Worm (Caenorhabditis elegans) whole organism, young adult: ENCODE results near the gene H19J13.2.

ENCODE experiments used
- sea-2 ChIP-seq: fragments of 200-800 bp; sonication (Bioruptor generic); IDR thresholded peaks from 2 replicates; pipeline ENCODE4 v1.3.6; 2022; ENCODE audit warnings: missing genetic modification characterization, missing compliant biosample characterization
- unc-62 ChIP-seq: fragments of 150-350 bp; optimal IDR thresholded peaks from 2 replicates; lab custom pipeline; 2014; ENCODE audit warnings: missing biosample characterization, missing genetic modification reagents, missing genetic modification characterization

ce11 chrX:12290539-12290938 is 16.8 kb upstream of the H19J13.2 start, which contains the start of gene C04B4.4:
- no peak for TF ChIP-seq unc-62
- no peak for TF ChIP-seq sea-2 (GFP tag; lab: Robert Waterston, UW)
